Worm (Caenorhabditis elegans) whole organism, late embryonic: ENCODE measurements around the gene F57B1.6.

ENCODE experiments used
- C08G9.2 ChIP-seq: sonication (generic microtip); optimal IDR thresholded peaks from 2 replicates; lab custom pipeline; 2016; ENCODE audit warnings: mild to moderate bottlenecking, missing genetic modification characterization, moderate library complexity, missing compliant biosample characterization
- C38D4.7 ChIP-seq: fragments of 200-800 bp; sonication (Bioruptor generic); optimal IDR thresholded peaks from 2 replicates; lab custom pipeline; 2018; ENCODE audit warnings: mild to moderate bottlenecking, missing genetic modification characterization, moderate library complexity, missing compliant biosample characterization
- K02D7.2 ChIP-seq: sonication (generic microtip); optimal IDR thresholded peaks from 2 replicates; lab custom pipeline; 2017; ENCODE audit warnings: mild to moderate bottlenecking, missing genetic modification characterization, missing compliant biosample characterization
- K09A11.1 ChIP-seq: sonication (generic microtip); optimal IDR thresholded peaks from 2 replicates; lab custom pipeline; 2017; ENCODE audit warnings: antibody characterized with exemption, mild to moderate bottlenecking, missing genetic modification characterization, missing compliant biosample characterization; ENCODE audit not compliant: insufficient read depth
- ama-1 ChIP-seq: fragments of 150-350 bp; optimal IDR thresholded peaks from 2 replicates; lab custom pipeline; 2014
- ceh-19 ChIP-seq: fragments of 200-800 bp; sonication (Bioruptor generic); optimal IDR thresholded peaks from 2 replicates; lab custom pipeline; 2018; ENCODE audit warnings: mild to moderate bottlenecking, missing genetic modification characterization, missing compliant biosample characterization
- ceh-2 ChIP-seq: sonication (generic microtip); optimal IDR thresholded peaks from 2 replicates; lab custom pipeline; 2016; ENCODE audit warnings: missing genotype, missing genetic modification characterization, missing compliant biosample characterization
- ceh-24 ChIP-seq: sonication (generic microtip); optimal IDR thresholded peaks from 2 replicates; lab custom pipeline; 2016; ENCODE audit warnings: mild to moderate bottlenecking, missing genetic modification characterization, missing compliant biosample characterization
- ceh-31 ChIP-seq: sonication (generic microtip); optimal IDR thresholded peaks from 2 replicates; lab custom pipeline; 2016; ENCODE audit warnings: missing genetic modification characterization, missing compliant biosample characterization
- dmd-4 ChIP-seq: sonication (generic microtip); optimal IDR thresholded peaks from 2 replicates; lab custom pipeline; 2016; ENCODE audit warnings: borderline replicate concordance, missing genetic modification characterization, missing compliant biosample characterization
- dve-1 ChIP-seq: sonication (generic microtip); optimal IDR thresholded peaks from 2 replicates; lab custom pipeline; 2017; ENCODE audit warnings: antibody characterized with exemption, mild to moderate bottlenecking, missing genetic modification characterization, missing compliant biosample characterization
- elt-2 ChIP-seq: sonication (generic microtip); optimal IDR thresholded peaks from 2 replicates; lab custom pipeline; 2016; ENCODE audit warnings: missing genetic modification reagents, missing genetic modification characterization, missing compliant biosample characterization
- elt-4 ChIP-seq: sonication (generic microtip); optimal IDR thresholded peaks from 2 replicates; lab custom pipeline; 2016; ENCODE audit warnings: missing genetic modification characterization, missing compliant biosample characterization
- eyg-1 ChIP-seq: sonication (generic microtip); optimal IDR thresholded peaks from 2 replicates; lab custom pipeline; 2016; ENCODE audit warnings: missing genotype, missing genetic modification characterization, missing compliant biosample characterization
- fkh-10 ChIP-seq: fragments of 150-350 bp; optimal IDR thresholded peaks from 2 replicates; lab custom pipeline; 2014; ENCODE audit warnings: missing biosample characterization, missing genetic modification reagents, missing genetic modification characterization
- fkh-6 ChIP-seq: sonication (generic microtip); optimal IDR thresholded peaks from 2 replicates; lab custom pipeline; 2016; ENCODE audit warnings: missing genetic modification characterization, missing compliant biosample characterization
- hlh-15 ChIP-seq: sonication (generic microtip); optimal IDR thresholded peaks from 2 replicates; lab custom pipeline; 2016; ENCODE audit warnings: missing genetic modification characterization, missing compliant biosample characterization
- hlh-30 ChIP-seq: sonication (generic microtip); optimal IDR thresholded peaks from 2 replicates; lab custom pipeline; 2017; ENCODE audit warnings: antibody characterized with exemption, missing genetic modification characterization, missing compliant biosample characterization; ENCODE audit not compliant: insufficient read depth
- hlh-8 ChIP-seq: sonication (generic microtip); optimal IDR thresholded peaks from 2 replicates; lab custom pipeline; 2016; ENCODE audit warnings: missing genotype, missing genetic modification characterization, missing compliant biosample characterization
- lim-6 ChIP-seq: sonication (generic microtip); optimal IDR thresholded peaks from 2 replicates; lab custom pipeline; 2016; ENCODE audit warnings: missing genetic modification characterization, missing compliant biosample characterization
- nfya-1 ChIP-seq: sonication (generic microtip); optimal IDR thresholded peaks from 2 replicates; lab custom pipeline; 2017; ENCODE audit warnings: missing genetic modification characterization, mild to moderate bottlenecking, missing compliant biosample characterization, antibody characterized with exemption, moderate library complexity
- nhr-11 ChIP-seq: fragments of 150-350 bp; optimal IDR thresholded peaks from 2 replicates; lab custom pipeline; 2014; ENCODE audit warnings: missing biosample characterization, missing genetic modification characterization
- nhr-232 ChIP-seq: sonication (generic microtip); optimal IDR thresholded peaks from 2 replicates; lab custom pipeline; 2016; ENCODE audit warnings: missing genetic modification characterization, missing compliant biosample characterization
- npax-4 ChIP-seq: sonication (generic microtip); optimal IDR thresholded peaks from 2 replicates; lab custom pipeline; 2016; ENCODE audit warnings: missing genetic modification characterization, missing compliant biosample characterization
- odd-2 ChIP-seq: sonication (generic microtip); optimal IDR thresholded peaks from 2 replicates; lab custom pipeline; 2017; ENCODE audit warnings: antibody characterized with exemption, mild to moderate bottlenecking, missing genetic modification characterization, missing compliant biosample characterization
- pag-3 ChIP-seq: sonication (generic microtip); optimal IDR thresholded peaks from 2 replicates; lab custom pipeline; 2016; ENCODE audit warnings: missing compliant biosample characterization, missing genetic modification characterization, borderline replicate concordance
- pax-1 ChIP-seq: fragments of 150-350 bp; optimal IDR thresholded peaks from 2 replicates; lab custom pipeline; 2014; ENCODE audit warnings: missing biosample characterization, missing genetic modification characterization
- pha-2 ChIP-seq: sonication (generic microtip); optimal IDR thresholded peaks from 2 replicates; lab custom pipeline; 2017; ENCODE audit warnings: mild to moderate bottlenecking, missing genetic modification characterization, missing compliant biosample characterization
- pros-1 ChIP-seq: fragments of 150-350 bp; optimal IDR thresholded peaks from 2 replicates; lab custom pipeline; 2014; ENCODE audit warnings: missing biosample characterization, missing genetic modification reagents, missing genetic modification characterization
- rnt-1 ChIP-seq: sonication (generic microtip); optimal IDR thresholded peaks from 2 replicates; lab custom pipeline; 2016; ENCODE audit warnings: missing genetic modification characterization, missing compliant biosample characterization
- syd-9 ChIP-seq: sonication (generic microtip); optimal IDR thresholded peaks from 2 replicates; lab custom pipeline; 2016; ENCODE audit warnings: mild to moderate bottlenecking, missing genetic modification characterization, moderate library complexity, missing compliant biosample characterization
- tbx-2 ChIP-seq: sonication (generic microtip); optimal IDR thresholded peaks from 2 replicates; lab custom pipeline; 2016; ENCODE audit warnings: missing genetic modification characterization, missing compliant biosample characterization
- unc-42 ChIP-seq: sonication (generic microtip); optimal IDR thresholded peaks from 2 replicates; lab custom pipeline; 2016; ENCODE audit warnings: missing genotype, missing genetic modification characterization, missing compliant biosample characterization
- unc-55 ChIP-seq: sonication (generic microtip); optimal IDR thresholded peaks from 2 replicates; lab custom pipeline; 2017; ENCODE audit warnings: missing biosample characterization, missing genetic modification reagents, missing genetic modification characterization
- unc-86 ChIP-seq: sonication (generic microtip); optimal IDR thresholded peaks from 2 replicates; lab custom pipeline; 2016; ENCODE audit warnings: missing genetic modification characterization, missing compliant biosample characterization

Gene F57B1.6

ce11 chrV:13209567-13209966, at the start of gene F57B1.6:
Gene F57B1.6, plus strand, starts transcription at chrV:13209645.
- TF ChIP-seq rnt-1 (no peak), npax-4 (tag; lab: Kevin White, UChicago) (no peak), pha-2 (tag; lab: Kevin White, UChicago) (no peak), unc-42 (tag; lab: Kevin White, UChicago) (no peak), syd-9 (tag; lab: Kevin White, UChicago) (no peak), fkh-10 (GFP tag; lab: Kevin White, UChicago) (no peak), ceh-31 (no peak)

ce11 chrV:13161052-13161451, 48.4 kb upstream of the F57B1.6 start:
- no peak for TF ChIP-seq K02D7.2 (tag; lab: Kevin White, UChicago)
- TF ChIP-seq elt-2 (tag; lab: Kevin White, UChicago) = no peak
- no peak for TF ChIP-seq elt-4 (tag; lab: Kevin White, UChicago)
- TF ChIP-seq nfya-1 = no peak
- no peak for TF ChIP-seq unc-55 (GFP tag; lab: Kevin White, UChicago)

- TF ChIP-seq tbx-2 (tag; lab: Kevin White, UChicago) (no peak), rnt-1 (no peak), pax-1 (tag; lab: Kevin White, UChicago) (no peak), ama-1 (lab: Kevin White, UChicago) (no peak), dve-1 (tag; lab: Kevin White, UChicago) (no peak), ceh-2 (tag; lab: Kevin White, UChicago) (no peak), C38D4.7 (GFP tag; lab: Kevin White, UChicago) (no peak), hlh-8 (tag; lab: Kevin White, UChicago) (no peak)
- TF ChIP-seq, all 69 proteins: peak for 0
Measured at ce11 chrV:13162885-13163284, 46.6 kb upstream of the F57B1.6 start.

- TF ChIP-seq K09A11.1 (tag; lab: Kevin White, UChicago) (no peak), unc-86 (tag; lab: Kevin White, UChicago) (no peak), dve-1 (tag; lab: Kevin White, UChicago) (no peak), nhr-232 (tag; lab: Kevin White, UChicago) (no peak), ceh-31 (no peak), pag-3 (tag; lab: Kevin White, UChicago) (no peak), lim-6 (tag; lab: Kevin White, UChicago) (no peak), eyg-1 (tag; lab: Kevin White, UChicago) (no peak), syd-9 (tag; lab: Kevin White, UChicago) (no peak), dmd-4 (tag; lab: Kevin White, UChicago) (no peak), nhr-11 (tag; lab: Kevin White, UChicago) (no peak), odd-2 (no peak), C08G9.2 (tag; lab: Kevin White, UChicago) (no peak), tbx-2 (tag; lab: Kevin White, UChicago) (no peak), fkh-6 (tag; lab: Kevin White, UChicago) (no peak), pros-1 (tag; lab: Kevin White, UChicago) (no peak), rnt-1 (no peak), ceh-24 (tag; lab: Kevin White, UChicago) (no peak)
Measured at ce11 chrV:13163841-13164240, 45.6 kb upstream of the F57B1.6 start.

- TF ChIP-seq hlh-15 (tag; lab: Kevin White, UChicago) (no peak), unc-42 (tag; lab: Kevin White, UChicago) (peak; percentile 94)
Measured at ce11 chrV:13165244-13165643, 44.2 kb upstream of the F57B1.6 start.

- TF ChIP-seq ceh-19 (GFP tag; lab: Kevin White, UChicago) (no peak), unc-42 (tag; lab: Kevin White, UChicago) (peak; percentile 22), hlh-30 (tag; lab: Kevin White, UChicago) (peak; percentile 15)
Measured at ce11 chrV:13166582-13166981, 42.9 kb upstream of the F57B1.6 start.
